Worm (Caenorhabditis elegans) whole organism, early embryonic: ENCODE results near the gene dct-11.

Experiments
- B0310.2 ChIP-seq: sonication (generic microtip); optimal IDR thresholded peaks from 2 replicates; lab custom pipeline; 2016; ENCODE audit warnings: mild to moderate bottlenecking, missing genetic modification characterization, missing compliant biosample characterization
- F13C5.2 ChIP-seq: sonication (generic microtip); optimal IDR thresholded peaks from 2 replicates; lab custom pipeline; 2017; ENCODE audit warnings: mild to moderate bottlenecking, missing genetic modification characterization, inconsistent platforms, missing compliant biosample characterization
- ama-1 ChIP-seq: fragments of 150-350 bp; optimal IDR thresholded peaks from 2 replicates; lab custom pipeline; 2014
- ceh-13 ChIP-seq: fragments of 200-800 bp; sonication (Bioruptor generic); optimal IDR thresholded peaks from 2 replicates; lab custom pipeline; 2018; ENCODE audit warnings: mild to moderate bottlenecking, missing genetic modification characterization, missing compliant biosample characterization
- ceh-36 ChIP-seq: sonication (generic microtip); optimal IDR thresholded peaks from 2 replicates; lab custom pipeline; 2016; ENCODE audit warnings: missing genetic modification characterization, inconsistent platforms, missing compliant biosample characterization
- ets-7 ChIP-seq: sonication (generic microtip); optimal IDR thresholded peaks from 2 replicates; lab custom pipeline; 2016; ENCODE audit warnings: missing genotype, missing genetic modification characterization, missing compliant biosample characterization
- flt-1 ChIP-seq: fragments of 200-800 bp; sonication (Bioruptor generic); IDR thresholded peaks from 2 replicates; pipeline ENCODE4 v1.3.6; 2022; ENCODE audit warnings: missing genetic modification characterization, missing compliant biosample characterization
- hmg-4 ChIP-seq: fragments of 200-800 bp; sonication (Bioruptor generic); optimal IDR thresholded peaks from 2 replicates; lab custom pipeline; 2018; ENCODE audit warnings: mild to moderate bottlenecking, missing genetic modification characterization, missing compliant biosample characterization
- hnd-1 ChIP-seq: sonication (generic microtip); optimal IDR thresholded peaks from 2 replicates; lab custom pipeline; 2016; ENCODE audit warnings: missing genetic modification characterization, missing compliant biosample characterization
- scrt-1 ChIP-seq: fragments of 200-800 bp; sonication (Bioruptor generic); IDR thresholded peaks from 2 replicates; pipeline ENCODE4 v1.3.6; 2022; ENCODE audit warnings: missing genetic modification characterization, missing compliant biosample characterization
- sea-1 ChIP-seq: fragments of 200-800 bp; sonication (Bioruptor generic); conservative IDR thresholded peaks from 2 replicates; pipeline ENCODE4 v1.3.6; 2022; ENCODE audit warnings: missing genetic modification characterization, missing compliant biosample characterization
- tbx-37 ChIP-seq: fragments of 200-800 bp; sonication (Bioruptor generic); conservative IDR thresholded peaks from 2 replicates; pipeline ENCODE4 v1.3.6; 2022; ENCODE audit warnings: missing genetic modification reagents, missing genetic modification characterization, missing compliant biosample characterization

DNA sequence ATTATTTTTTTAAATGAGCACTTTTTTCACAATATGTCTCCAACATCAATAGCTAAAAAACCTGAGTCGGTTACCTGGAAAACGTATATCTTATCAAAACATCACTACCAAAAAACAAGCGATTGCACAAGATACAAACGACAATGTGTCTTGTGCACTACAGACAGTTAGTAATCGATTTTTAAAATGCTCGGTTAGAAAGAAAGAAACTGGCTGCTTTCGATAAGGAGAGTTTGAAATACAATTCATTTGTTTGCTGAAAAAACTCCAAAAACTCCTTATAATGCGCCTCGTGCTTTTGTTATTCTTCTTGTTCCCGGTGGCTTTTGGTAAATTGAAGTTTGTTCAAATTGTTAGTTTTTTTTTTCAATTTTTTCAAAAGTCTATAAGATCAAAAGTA, 10.4 kb downstream of the dct-11 start, which contains the start of gene acp-5:
- no peak for TF ChIP-seq B0310.2 (tag; lab: Kevin White, UChicago)
- no peak for TF ChIP-seq sea-1 (GFP tag; lab: Robert Waterston, UW)
- no peak for TF ChIP-seq scrt-1 (GFP tag; lab: Robert Waterston, UW)
- TF ChIP-seq flt-1 (GFP tag; lab: Robert Waterston, UW) = no peak
- TF ChIP-seq ama-1 = no peak
- TF ChIP-seq ceh-13 (GFP tag; lab: Kevin White, UChicago) = no peak
- no peak for TF ChIP-seq ets-7 (tag; lab: Kevin White, UChicago)
- TF ChIP-seq ceh-36 = no peak
- no peak for TF ChIP-seq hnd-1 (tag; lab: Kevin White, UChicago)
- no peak for TF ChIP-seq F13C5.2
- no peak for TF ChIP-seq tbx-37 (GFP tag; lab: Robert Waterston, UW)
- no peak for TF ChIP-seq hmg-4 (GFP tag; lab: Kevin White, UChicago)
